Worm (Caenorhabditis elegans): ENCODE data around the gene C33H5.2.

The C33H5.2 gene

ce11 chrIV:7804740-7805139 lies at the start of gene C33H5.2:
Gene C33H5.2 (plus strand): TSS chrIV:7805040.
- no peak for TF ChIP-seq cog-1 (tag; optimal IDR thresholded peaks at IDR 0.05)
- no peak for TF ChIP-seq med-1 (GFP tag; optimal IDR thresholded peaks at IDR 0.05; ENCODE audit: insufficient read depth)
- no peak for TF ChIP-seq flt-1 (GFP tag; IDR thresholded peaks at IDR 0.05)
- TF ChIP-seq klf-2 (GFP tag; conservative IDR thresholded peaks at IDR 0.05), result no peak

- no peak for TF ChIP-seq ref-1 (GFP tag; conservative IDR thresholded peaks at IDR 0.05)
- no peak for TF ChIP-seq flt-1 (GFP tag; IDR thresholded peaks at IDR 0.05)
- TF ChIP-seq ztf-29 (GFP tag; IDR thresholded peaks at IDR 0.05), result no peak
- TF ChIP-seq med-1 (GFP tag; optimal IDR thresholded peaks at IDR 0.05; ENCODE audit: insufficient read depth), result no peak
- TF ChIP-seq cog-1 (tag; optimal IDR thresholded peaks at IDR 0.05), result no peak
- TF ChIP-seq ztf-23 (GFP tag; IDR thresholded peaks at IDR 0.05), result no peak
- TF ChIP-seq T22C8.4 (GFP tag; IDR thresholded peaks at IDR 0.05), result no peak
- no peak for TF ChIP-seq tab-1 (GFP tag; IDR thresholded peaks at IDR 0.05)
- TF ChIP-seq klf-2 (GFP tag; conservative IDR thresholded peaks at IDR 0.05), result no peak
These were observed 47.6 kb upstream of the C33H5.2 start, which contains the start of gene C46A5.4 for ce11 chrIV:7757245-7757644. Gene C46A5.4 (minus strand): TSS chrIV:7757345.

ce11 chrIV:7759527-7759926 lies 45.3 kb upstream of the C33H5.2 start, which contains the start of gene dsb-3:
Gene dsb-3 (minus strand): TSS chrIV:7759627.
- TF ChIP-seq flt-1 (GFP tag; IDR thresholded peaks at IDR 0.05), result no peak
- no peak for TF ChIP-seq tab-1 (GFP tag; IDR thresholded peaks at IDR 0.05)
- TF ChIP-seq klf-2 (GFP tag; conservative IDR thresholded peaks at IDR 0.05), result no peak
- TF ChIP-seq ztf-29 (GFP tag; IDR thresholded peaks at IDR 0.05), result no peak
- no peak for TF ChIP-seq ztf-23 (GFP tag; IDR thresholded peaks at IDR 0.05)
- no peak for TF ChIP-seq cog-1 (tag; optimal IDR thresholded peaks at IDR 0.05)
- TF ChIP-seq T22C8.4 (GFP tag; IDR thresholded peaks at IDR 0.05), result no peak
- no peak for TF ChIP-seq ref-1 (GFP tag; conservative IDR thresholded peaks at IDR 0.05)
- no peak for TF ChIP-seq med-1 (GFP tag; optimal IDR thresholded peaks at IDR 0.05; ENCODE audit: insufficient read depth)

- no peak for TF ChIP-seq tab-1 (GFP tag; IDR thresholded peaks at IDR 0.05)
- no peak for TF ChIP-seq cog-1 (tag; optimal IDR thresholded peaks at IDR 0.05)
- TF ChIP-seq flt-1 (GFP tag; IDR thresholded peaks at IDR 0.05), result no peak
- TF ChIP-seq klf-2 (GFP tag; conservative IDR thresholded peaks at IDR 0.05), result no peak
- no peak for TF ChIP-seq T22C8.4 (GFP tag; IDR thresholded peaks at IDR 0.05)
- TF ChIP-seq ztf-23 (GFP tag; IDR thresholded peaks at IDR 0.05), result no peak
- TF ChIP-seq ztf-29 (GFP tag; IDR thresholded peaks at IDR 0.05), result no peak
- TF ChIP-seq ref-1 (GFP tag; conservative IDR thresholded peaks at IDR 0.05), result no peak
- TF ChIP-seq med-1 (GFP tag; optimal IDR thresholded peaks at IDR 0.05; ENCODE audit: insufficient read depth), result no peak
These were observed 44.7 kb upstream of the C33H5.2 start, which contains the start of gene del-7 for ce11 chrIV:7760117-7760516. Gene del-7 (plus strand): TSS chrIV:7760417.

ce11 chrIV:7763748-7764147 lies 41.1 kb upstream of the C33H5.2 start, which contains the start of the genes C46A5.6 and C46A5.1:
Gene C46A5.6 (minus strand): TSS chrIV:7763848.
Gene C46A5.1 (plus strand): TSS chrIV:7763931.
- TF ChIP-seq ref-1 (GFP tag; conservative IDR thresholded peaks at IDR 0.05), result no peak
- TF ChIP-seq ztf-29 (GFP tag; IDR thresholded peaks at IDR 0.05), result no peak
- no peak for TF ChIP-seq ztf-23 (GFP tag; IDR thresholded peaks at IDR 0.05)
- no peak for TF ChIP-seq tab-1 (GFP tag; IDR thresholded peaks at IDR 0.05)
- no peak for TF ChIP-seq klf-2 (GFP tag; conservative IDR thresholded peaks at IDR 0.05)
- no peak for TF ChIP-seq T22C8.4 (GFP tag; IDR thresholded peaks at IDR 0.05)
- TF ChIP-seq flt-1 (GFP tag; IDR thresholded peaks at IDR 0.05), result no peak
- TF ChIP-seq med-1 (GFP tag; optimal IDR thresholded peaks at IDR 0.05; ENCODE audit: insufficient read depth), result no peak
- TF ChIP-seq cog-1 (tag; optimal IDR thresholded peaks at IDR 0.05), result no peak

- TF ChIP-seq ztf-23 (GFP tag; IDR thresholded peaks at IDR 0.05) (no peak), med-1 (GFP tag; optimal IDR thresholded peaks at IDR 0.05; ENCODE audit: insufficient read depth) (no peak), ref-1 (GFP tag; conservative IDR thresholded peaks at IDR 0.05) (no peak), tab-1 (GFP tag; IDR thresholded peaks at IDR 0.05) (no peak), T22C8.4 (GFP tag; IDR thresholded peaks at IDR 0.05) (no peak), cog-1 (tag; optimal IDR thresholded peaks at IDR 0.05) (no peak), klf-2 (GFP tag; conservative IDR thresholded peaks at IDR 0.05) (no peak), ztf-29 (GFP tag; IDR thresholded peaks at IDR 0.05) (no peak), flt-1 (GFP tag; IDR thresholded peaks at IDR 0.05) (no peak)
These were observed 40.5 kb upstream of the C33H5.2 start for ce11 chrIV:7764319-7764718.

ce11 chrIV:7770162-7770561 lies 34.7 kb upstream of the C33H5.2 start, which contains the start of gene rdl-1:
Gene rdl-1 (minus strand): TSS chrIV:7770262.
- no peak for TF ChIP-seq ztf-29 (GFP tag; IDR thresholded peaks at IDR 0.05)

ce11 chrIV:7774206-7774605 lies 30.6 kb upstream of the C33H5.2 start, which contains the start of the genes hcf-1 and swd-2.2:
Gene hcf-1 (minus strand): TSS chrIV:7774275.
Gene swd-2.2 (plus strand): TSS chrIV:7774411.
- TF ChIP-seq ref-1 (GFP tag; conservative IDR thresholded peaks at IDR 0.05) (no peak), flt-1 (GFP tag; IDR thresholded peaks at IDR 0.05) (no peak), med-1 (GFP tag; optimal IDR thresholded peaks at IDR 0.05; ENCODE audit: insufficient read depth) (no peak), T22C8.4 (GFP tag; IDR thresholded peaks at IDR 0.05) (no peak), ztf-29 (GFP tag; IDR thresholded peaks at IDR 0.05) (no peak), cog-1 (tag; optimal IDR thresholded peaks at IDR 0.05) (no peak), tab-1 (GFP tag; IDR thresholded peaks at IDR 0.05) (no peak), ztf-23 (GFP tag; IDR thresholded peaks at IDR 0.05) (no peak)

- TF ChIP-seq T22C8.4 (GFP tag; IDR thresholded peaks at IDR 0.05) (no peak), ref-1 (GFP tag; conservative IDR thresholded peaks at IDR 0.05) (no peak), cog-1 (tag; optimal IDR thresholded peaks at IDR 0.05) (no peak), med-1 (GFP tag; optimal IDR thresholded peaks at IDR 0.05; ENCODE audit: insufficient read depth) (no peak), ztf-29 (GFP tag; IDR thresholded peaks at IDR 0.05) (no peak), klf-2 (GFP tag; conservative IDR thresholded peaks at IDR 0.05) (no peak), flt-1 (GFP tag; IDR thresholded peaks at IDR 0.05) (no peak)
These were observed 29.1 kb upstream of the C33H5.2 start, which contains the start of gene swd-2.1 for ce11 chrIV:7775725-7776124. Gene swd-2.1 (plus strand): TSS chrIV:7776025.

- TF ChIP-seq ref-1 (GFP tag; conservative IDR thresholded peaks at IDR 0.05) (no peak), cog-1 (tag; optimal IDR thresholded peaks at IDR 0.05) (no peak), ztf-23 (GFP tag; IDR thresholded peaks at IDR 0.05) (no peak), ztf-29 (GFP tag; IDR thresholded peaks at IDR 0.05) (no peak), tab-1 (GFP tag; IDR thresholded peaks at IDR 0.05) (no peak), flt-1 (GFP tag; IDR thresholded peaks at IDR 0.05) (no peak), med-1 (GFP tag; optimal IDR thresholded peaks at IDR 0.05; ENCODE audit: insufficient read depth) (no peak), T22C8.4 (GFP tag; IDR thresholded peaks at IDR 0.05) (no peak), klf-2 (GFP tag; conservative IDR thresholded peaks at IDR 0.05) (no peak)
These were observed 26.0 kb upstream of the C33H5.2 start, which contains the start of gene rpap-3 for ce11 chrIV:7778865-7779264. Gene rpap-3 (minus strand): TSS chrIV:7778965.

Data from whole organism, midembryonic.